Fruit fly (Drosophila melanogaster): Measurements from ENCODE around the gene CG9389.
A peak's percentile ranks its signal among the peaks of the same experiment; 100 is the strongest.

The CG9389 gene

DNA sequence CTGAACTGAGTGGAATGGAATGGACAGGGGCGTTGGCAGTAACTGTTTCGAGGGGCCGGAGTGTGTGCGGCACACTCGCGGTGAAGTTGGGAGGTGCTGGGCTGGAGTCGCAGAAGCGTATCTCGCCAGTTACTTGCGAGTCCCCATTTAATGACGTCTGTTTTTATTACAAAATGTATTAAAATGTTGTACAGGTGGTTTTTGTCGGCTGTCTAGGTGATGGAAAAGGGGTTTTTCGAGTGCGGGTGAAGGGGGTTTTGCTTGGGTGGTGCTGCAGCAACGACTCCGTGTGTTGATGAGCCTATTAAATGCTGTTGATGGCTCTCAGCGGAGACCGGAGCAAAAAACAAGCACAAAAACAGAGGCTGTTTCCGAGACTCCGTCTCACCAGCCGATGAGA, 19.0 kb downstream of the CG9389 start (continued):
- TF ChIP-seq CG16779 (tag; optimal IDR thresholded peaks at IDR 0.05) (no peak), Hr38 (GFP tag; optimal IDR thresholded peaks at IDR 0.05) (no peak), CG6808 (GFP tag; optimal IDR thresholded peaks at IDR 0.05) (peak; percentile 71), CG8119 (GFP tag; IDR thresholded peaks at IDR 0.05) (peak; percentile 61; the same call in 2 of the 3 replicates), Sox102F (GFP tag; optimal IDR thresholded peaks at IDR 0.05) (peak; percentile 29), CG6276 (GFP tag; optimal IDR thresholded peaks at IDR 0.05) (peak; percentile 36), CG1621 (tag; optimal IDR thresholded peaks at IDR 0.05) (peak; percentile 83), salr (GFP tag; optimal IDR thresholded peaks at IDR 0.05) (peak in 1 of 2 experiments; percentile 49), pdm3 (GFP tag; optimal IDR thresholded peaks at IDR 0.05) (peak; percentile 69), CG11762 (GFP tag; optimal IDR thresholded peaks at IDR 0.05; ENCODE audit: insufficient read depth) (peak; percentile 56), CG6854 (GFP tag; optimal IDR thresholded peaks at IDR 0.05) (no peak), vri (GFP tag; optimal IDR thresholded peaks at IDR 0.05) (peak; percentile 48)

DNA sequence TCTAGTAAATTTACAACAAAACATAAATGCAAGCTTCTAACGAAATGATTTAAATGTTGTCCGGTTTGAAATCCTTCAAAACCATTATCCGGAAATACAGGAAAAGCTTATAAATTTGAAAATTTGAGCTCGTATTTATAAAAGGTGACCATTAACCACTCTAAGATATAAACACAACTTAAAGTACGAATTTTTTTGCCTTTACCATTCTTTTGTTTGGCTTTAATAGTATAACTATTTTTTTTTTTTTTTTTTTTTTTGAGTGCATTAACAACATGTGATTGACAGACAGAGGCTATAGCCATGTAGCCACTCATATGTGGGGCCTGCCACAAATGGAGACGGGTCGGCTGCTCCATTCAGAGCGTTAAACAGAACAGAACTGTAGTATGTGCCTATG, 27.0 kb downstream of the CG9389 start:
- TF ChIP-seq Eip78C (GFP tag) (peak; percentile 73), net (GFP tag; optimal IDR thresholded peaks at IDR 0.05) (no peak), Met (GFP tag; optimal IDR thresholded peaks at IDR 0.05) (no peak), svp (GFP tag) (peak; percentile 59), CG8119 (GFP tag; IDR thresholded peaks at IDR 0.05) (peak; percentile 23; the same call in 1 of the 3 replicates), Gug (GFP tag; IDR thresholded peaks at IDR 0.05) (no peak), pdm3 (GFP tag; optimal IDR thresholded peaks at IDR 0.05) (no peak), spab (GFP tag; optimal IDR thresholded peaks at IDR 0.05) (peak; percentile 22), CG15336 (GFP tag; IDR thresholded peaks at IDR 0.05) (0 out of 2 replicates have a peak, but pooled peaks have one; percentile 27), Ets96B (tag; optimal IDR thresholded peaks at IDR 0.05) (peak; percentile 63), OdsH (GFP tag; optimal IDR thresholded peaks at IDR 0.05) (peak; percentile 7), CG11762 (GFP tag; optimal IDR thresholded peaks at IDR 0.05; ENCODE audit: insufficient read depth) (peak; percentile 11), CG11902 (GFP tag; optimal IDR thresholded peaks at IDR 0.05) (no peak), CG3919 (GFP tag; optimal IDR thresholded peaks at IDR 0.05) (no peak), CG32006 (GFP tag; optimal IDR thresholded peaks at IDR 0.05) (peak; percentile 45), Eip75B (GFP tag; optimal IDR thresholded peaks at IDR 0.05) (peak; percentile 33), CG10631 (GFP tag; optimal IDR thresholded peaks at IDR 0.05) (peak; percentile 16), CG6276 (GFP tag; optimal IDR thresholded peaks at IDR 0.05) (peak; percentile 2), CG3032 (tag; optimal IDR thresholded peaks at IDR 0.05) (peak; percentile 55)

DNA sequence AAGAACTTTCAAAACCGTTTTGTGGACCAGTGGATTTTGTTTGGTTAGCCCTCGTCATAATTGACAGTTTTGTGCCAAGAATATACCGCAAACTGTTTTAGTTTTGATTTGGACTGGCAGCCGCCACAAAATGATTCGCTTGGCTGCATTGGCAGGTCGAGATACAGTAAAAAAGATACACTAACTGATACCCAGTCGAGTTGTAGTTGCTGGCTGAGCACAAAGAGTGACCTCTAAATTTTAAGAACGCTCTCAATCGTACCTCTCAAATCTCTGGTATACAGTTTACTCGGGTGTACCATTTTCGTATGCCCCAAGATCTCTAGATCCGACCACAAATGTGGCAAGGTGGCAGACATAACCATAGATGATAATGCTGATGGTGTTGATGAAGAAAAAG, 27.4 kb downstream of the CG9389 start:
- no peak for TF ChIP-seq Sox15 (GFP tag; optimal IDR thresholded peaks at IDR 0.05)
- TF ChIP-seq Eip78C (GFP tag), result no peak
- no peak for TF ChIP-seq Met (GFP tag; optimal IDR thresholded peaks at IDR 0.05)
- TF ChIP-seq net (GFP tag; optimal IDR thresholded peaks at IDR 0.05), result no peak
- no peak for TF ChIP-seq fd59A (GFP tag; optimal IDR thresholded peaks at IDR 0.05)

DNA sequence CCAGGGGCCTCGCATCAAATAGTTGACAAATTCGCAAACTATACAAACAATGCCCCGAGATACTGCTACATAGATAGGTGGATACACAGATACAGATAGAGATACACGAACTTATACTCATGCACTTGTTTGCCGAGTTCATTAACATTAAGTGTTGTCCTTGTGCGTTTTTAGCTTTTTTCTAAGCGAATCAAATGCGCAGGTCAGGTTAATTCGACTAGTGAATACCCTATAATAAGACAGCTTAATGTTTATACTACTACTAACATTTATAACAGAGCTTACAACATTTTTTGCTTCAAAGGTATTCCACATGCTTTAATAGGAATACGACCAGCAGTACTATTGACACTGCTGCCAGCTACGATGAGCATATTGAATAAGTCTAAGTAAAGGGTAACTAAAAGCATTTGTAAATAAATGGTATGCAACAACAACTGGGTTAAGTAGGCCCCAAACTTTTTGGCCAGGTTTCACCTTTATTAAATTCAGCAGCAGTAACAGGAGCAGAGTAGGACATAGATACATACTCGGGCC, 28.9 kb downstream of the CG9389 start:
- TF ChIP-seq CG6808 (GFP tag; optimal IDR thresholded peaks at IDR 0.05) (no peak), salr (GFP tag; optimal IDR thresholded peaks at IDR 0.05) (no peak), CG15336 (GFP tag; IDR thresholded peaks at IDR 0.05) (0 out of 2 replicates have a peak, but pooled peaks have one; percentile 36), CG32006 (GFP tag; optimal IDR thresholded peaks at IDR 0.05) (peak; percentile 26), Eip78C (GFP tag) (peak; percentile 64), Sox15 (GFP tag; optimal IDR thresholded peaks at IDR 0.05) (no peak), CG3919 (GFP tag; optimal IDR thresholded peaks at IDR 0.05) (no peak), fkh (GFP tag; optimal IDR thresholded peaks at IDR 0.05) (peak; percentile 52), acj6 (GFP tag; optimal IDR thresholded peaks at IDR 0.05) (no peak), svp (GFP tag) (peak; percentile 66), fd59A (GFP tag; optimal IDR thresholded peaks at IDR 0.05) (no peak), CG6163 (GFP tag; IDR thresholded peaks at IDR 0.05) (0 out of 3 replicates have a peak, but pooled peaks have one; percentile 10), CG8319 (GFP tag; optimal IDR thresholded peaks at IDR 0.05) (no peak)
